Worm (Caenorhabditis elegans) whole organism, L3 larva: ENCODE results near the gene F08C6.18.

ENCODE experiments used
- R02D3.7 ChIP-seq: fragments of 150-350 bp; optimal IDR thresholded peaks from 2 replicates; lab custom pipeline; 2014; ENCODE audit warnings: missing biosample characterization, missing genetic modification characterization
- ZK546.5 ChIP-seq: sonication (generic microtip); optimal IDR thresholded peaks from 2 replicates; lab custom pipeline; 2017; ENCODE audit warnings: missing biosample characterization, missing genetic modification characterization
- aly-2 ChIP-seq: fragments of 150-350 bp; optimal IDR thresholded peaks from 2 replicates; lab custom pipeline; 2014; ENCODE audit warnings: missing biosample characterization, missing genetic modification characterization
- ama-1 ChIP-seq: fragments of 150-350 bp; optimal IDR thresholded peaks from 2 replicates; lab custom pipeline; 2018
- ceh-16 ChIP-seq: sonication (generic microtip); optimal IDR thresholded peaks from 2 replicates; lab custom pipeline; 2017; ENCODE audit warnings: missing biosample characterization, missing genetic modification characterization
- ceh-9 ChIP-seq: sonication (generic microtip); optimal IDR thresholded peaks from 2 replicates; lab custom pipeline; 2018; ENCODE audit warnings: missing biosample characterization, missing genetic modification characterization
- daf-12 ChIP-seq: fragments of 150-350 bp; optimal IDR thresholded peaks from 2 replicates; lab custom pipeline; 2014; ENCODE audit warnings: missing biosample characterization, missing genetic modification reagents, missing genetic modification characterization
- egl-5 ChIP-seq: fragments of 150-350 bp; optimal IDR thresholded peaks from 2 replicates; lab custom pipeline; 2017; ENCODE audit warnings: missing biosample characterization, missing genetic modification reagents, missing genetic modification characterization, inconsistent platforms
- elt-2 ChIP-seq: sonication (generic microtip); optimal IDR thresholded peaks from 2 replicates; lab custom pipeline; 2016; ENCODE audit warnings: missing genetic modification reagents, mild to moderate bottlenecking, missing genetic modification characterization, missing compliant biosample characterization
- elt-3 ChIP-seq, 3 experiments: fragments of 150-350 bp in 1 of 3; sonication (generic microtip) in 2 of 3; optimal IDR thresholded peaks; 2 replicates in 2 of 3; 4 replicates in 1 of 3; lab custom pipeline; 2014 to 2017; ENCODE audit warnings: missing biosample characterization in 3 of 3, missing genetic modification characterization in 3 of 3
- eor-1 ChIP-seq, 2 experiments: fragments of 150-350 bp; optimal IDR thresholded peaks; 2 replicates each; lab custom pipeline; 2014 to 2018; ENCODE audit warnings: missing biosample characterization in 2 of 2, missing genetic modification characterization in 2 of 2
- fkh-10 ChIP-seq: sonication (generic microtip); optimal IDR thresholded peaks from 2 replicates; lab custom pipeline; 2017; ENCODE audit warnings: missing biosample characterization, missing genetic modification reagents, missing genetic modification characterization
- fkh-2 ChIP-seq: fragments of 150-350 bp; optimal IDR thresholded peaks from 2 replicates; lab custom pipeline; 2014; ENCODE audit warnings: missing biosample characterization, missing genetic modification reagents, missing genetic modification characterization
- fos-1 ChIP-seq: fragments of 150-350 bp; optimal IDR thresholded peaks from 2 replicates; lab custom pipeline; 2014; ENCODE audit warnings: missing biosample characterization, missing genetic modification characterization
- hmg-11 ChIP-seq: sonication (generic microtip); optimal IDR thresholded peaks from 2 replicates; lab custom pipeline; 2016; ENCODE audit warnings: missing genetic modification characterization, missing compliant biosample characterization
- jun-1 ChIP-seq: fragments of 150-350 bp; optimal IDR thresholded peaks from 2 replicates; lab custom pipeline; 2014; ENCODE audit warnings: missing biosample characterization, missing genetic modification reagents, missing genetic modification characterization
- lin-15B ChIP-seq: fragments of 150-350 bp; optimal IDR thresholded peaks from 2 replicates; lab custom pipeline; 2014; ENCODE audit warnings: missing biosample characterization, missing genetic modification characterization
- lin-39 ChIP-seq: fragments of 150-350 bp; optimal IDR thresholded peaks from 2 replicates; lab custom pipeline; 2018; ENCODE audit warnings: missing biosample characterization, missing genetic modification reagents, missing genetic modification characterization
- lsy-12 ChIP-seq: sonication (generic microtip); optimal IDR thresholded peaks from 2 replicates; lab custom pipeline; 2016; ENCODE audit warnings: mild to moderate bottlenecking, missing genetic modification characterization, missing compliant biosample characterization
- mml-1 ChIP-seq: fragments of 150-350 bp; sonication (generic microtip); optimal IDR thresholded peaks from 3 replicates; lab custom pipeline; 2014; ENCODE audit warnings: missing biosample characterization, missing genetic modification characterization
- nfya-1 ChIP-seq: sonication (generic microtip); optimal IDR thresholded peaks from 2 replicates; lab custom pipeline; 2017; ENCODE audit warnings: missing genetic modification characterization, mild to moderate bottlenecking, missing compliant biosample characterization, antibody characterized with exemption, moderate library complexity; ENCODE audit not compliant: insufficient read depth
- nhr-11 ChIP-seq: fragments of 150-350 bp; optimal IDR thresholded peaks from 2 replicates; lab custom pipeline; 2014; ENCODE audit warnings: missing biosample characterization, missing genetic modification characterization
- nhr-12 ChIP-seq: fragments of 150-350 bp; optimal IDR thresholded peaks from 2 replicates; lab custom pipeline; 2014; ENCODE audit warnings: missing biosample characterization, missing genetic modification characterization
- nhr-237 ChIP-seq: fragments of 150-350 bp; optimal IDR thresholded peaks from 2 replicates; lab custom pipeline; 2014; ENCODE audit warnings: missing biosample characterization, missing genetic modification characterization
- nhr-25 ChIP-seq: sonication (generic microtip); optimal IDR thresholded peaks from 2 replicates; lab custom pipeline; 2017; ENCODE audit warnings: missing biosample characterization, missing genetic modification characterization
- nhr-43 ChIP-seq: sonication (generic microtip); optimal IDR thresholded peaks from 2 replicates; lab custom pipeline; 2016; ENCODE audit warnings: mild to moderate bottlenecking, missing genetic modification characterization, missing compliant biosample characterization; ENCODE audit not compliant: poor library complexity, severe bottlenecking
- nhr-67 ChIP-seq: fragments of 150-350 bp; optimal IDR thresholded peaks from 2 replicates; lab custom pipeline; 2014; ENCODE audit warnings: missing biosample characterization, missing genetic modification characterization
- nhr-77 ChIP-seq: fragments of 150-350 bp; optimal IDR thresholded peaks from 2 replicates; lab custom pipeline; 2014; ENCODE audit warnings: missing biosample characterization, missing genetic modification characterization
- pha-4 ChIP-seq: fragments of 150-350 bp; optimal IDR thresholded peaks from 2 replicates; lab custom pipeline; 2014; ENCODE audit warnings: missing biosample characterization, missing genetic modification reagents, missing genetic modification characterization
- pqm-1 ChIP-seq: fragments of 150-350 bp; optimal IDR thresholded peaks from 2 replicates; lab custom pipeline; 2017; ENCODE audit warnings: missing biosample characterization, missing genetic modification characterization, inconsistent platforms
- sea-2 ChIP-seq: fragments of 150-350 bp; sonication (generic microtip); optimal IDR thresholded peaks from 4 replicates; lab custom pipeline; 2014; ENCODE audit warnings: missing biosample characterization, missing genetic modification reagents, missing genetic modification characterization
- skn-1 ChIP-seq: fragments of 150-350 bp; optimal IDR thresholded peaks from 2 replicates; lab custom pipeline; 2014; ENCODE audit warnings: missing biosample characterization, missing genetic modification characterization
- snpc-4 ChIP-seq: fragments of 150-350 bp; optimal IDR thresholded peaks from 2 replicates; lab custom pipeline; 2014; ENCODE audit warnings: missing biosample characterization, missing genetic modification characterization
- unc-39 ChIP-seq: sonication (generic microtip); optimal IDR thresholded peaks from 4 replicates; lab custom pipeline; 2017; ENCODE audit warnings: missing biosample characterization, missing genetic modification characterization
- ztf-4 ChIP-seq: fragments of 150-350 bp; optimal IDR thresholded peaks from 2 replicates; lab custom pipeline; 2014; ENCODE audit warnings: missing biosample characterization, missing genetic modification characterization

The F08C6.18 gene

DNA sequence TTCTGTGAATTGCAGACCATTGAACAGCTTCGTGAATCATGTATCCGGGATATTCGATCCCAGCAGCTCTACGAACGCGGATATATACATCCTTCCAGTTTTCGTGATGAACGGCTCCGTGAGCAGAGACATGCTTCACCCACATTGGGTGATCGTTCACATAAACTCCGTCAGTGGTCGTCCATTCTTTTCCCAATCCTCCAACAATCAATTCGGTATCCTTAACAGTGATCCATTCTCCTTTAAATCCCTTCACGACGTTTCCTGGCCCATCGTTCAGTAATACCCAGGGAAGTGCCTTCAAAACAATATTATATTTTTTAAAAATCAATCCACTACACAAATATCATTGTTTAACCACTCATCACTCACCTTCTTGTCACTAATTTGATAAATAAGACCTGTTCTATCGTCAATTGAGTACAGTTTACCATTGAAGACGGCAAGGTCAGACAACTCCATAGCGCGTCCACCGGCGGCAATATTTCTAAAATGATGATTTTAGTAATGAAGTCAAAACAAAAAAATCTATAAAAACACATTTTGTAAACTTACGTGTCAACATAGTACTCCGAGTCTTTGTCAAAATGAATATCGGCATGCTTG, 4.6 kb downstream of the F08C6.18 start:
- TF ChIP-seq nhr-25 (tag; lab: Kevin White, UChicago) (peak; percentile 23), skn-1 (tag; lab: Kevin White, UChicago) (no peak), nhr-43 (tag; lab: Kevin White, UChicago) (peak; percentile 30)
- TF ChIP-seq, all 47 proteins: peak for 2

DNA sequence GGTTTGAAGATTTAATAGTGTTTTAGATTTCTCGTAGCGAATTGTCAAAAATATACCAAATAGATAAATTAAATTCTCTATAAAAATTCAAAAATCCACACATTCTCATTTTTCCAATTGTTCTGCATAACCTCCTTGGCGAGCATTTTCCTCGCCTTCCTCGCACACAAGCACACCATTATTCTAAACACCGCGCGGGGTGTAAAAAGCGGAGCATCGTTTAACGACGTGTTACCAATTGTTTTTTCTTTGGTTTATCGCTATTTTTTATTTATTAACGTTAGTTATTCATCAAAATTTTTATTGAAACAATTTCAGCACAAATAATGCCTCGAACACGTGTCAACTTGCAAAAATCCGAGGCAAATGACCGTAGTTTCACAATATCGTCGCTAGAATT, 8.4 kb downstream of the F08C6.18 start, which contains the start of gene vps-52:
vps-52 (plus strand) TSS at position 319 of the 400 bp plus-strand sequence.
- TF ChIP-seq nhr-67 (tag; lab: Kevin White, UChicago): no peak
- no peak for TF ChIP-seq jun-1 (tag; lab: Kevin White, UChicago)
- TF ChIP-seq R02D3.7 (tag; lab: Kevin White, UChicago): no peak
- TF ChIP-seq nfya-1 (tag; lab: Kevin White, UChicago): peak; percentile 36
- peak; percentile 65 for TF ChIP-seq lin-39 (tag; lab: Kevin White, UChicago)
- no peak for TF ChIP-seq hmg-11 (tag; lab: Kevin White, UChicago)
- no peak for TF ChIP-seq pqm-1 (tag; lab: Kevin White, UChicago)
- TF ChIP-seq aly-2 (tag; lab: Kevin White, UChicago): no peak
- no peak for TF ChIP-seq fkh-10 (GFP tag; lab: Kevin White, UChicago)
- TF ChIP-seq egl-5 (tag; lab: Kevin White, UChicago): peak; percentile 43
- TF ChIP-seq mml-1 (tag; lab: Kevin White, UChicago): no peak
- TF ChIP-seq nhr-237 (tag; lab: Kevin White, UChicago): no peak
- TF ChIP-seq pha-4 (tag; lab: Kevin White, UChicago): peak; percentile 29
- TF ChIP-seq fos-1: no peak
- TF ChIP-seq eor-1 (tag; optimal IDR thresholded peaks at IDR 0.05; lab: Kevin White, UChicago): no peak
- TF ChIP-seq ZK546.5 (tag; lab: Kevin White, UChicago): no peak
- no peak for TF ChIP-seq lin-15B (tag; lab: Kevin White, UChicago)
- no peak for TF ChIP-seq daf-12
- no peak for TF ChIP-seq nhr-25 (tag; lab: Kevin White, UChicago)

DNA sequence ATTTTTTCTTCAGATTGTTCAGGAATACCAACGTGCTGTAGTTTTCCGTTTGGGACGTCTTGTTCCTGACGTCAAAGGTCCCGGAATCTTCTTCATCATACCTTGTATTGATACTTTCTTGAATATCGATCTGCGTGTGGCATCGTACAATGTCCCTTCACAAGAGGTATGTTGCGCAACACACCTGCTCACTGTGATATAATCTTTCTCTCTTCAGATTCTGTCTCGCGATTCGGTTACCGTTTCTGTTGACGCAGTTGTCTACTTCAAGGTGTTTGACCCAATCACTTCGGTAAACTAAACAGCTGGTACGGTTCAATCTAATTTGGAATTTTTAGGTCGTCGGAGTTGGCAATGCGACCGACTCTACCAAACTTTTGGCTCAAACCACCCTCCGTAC, 10.0 kb downstream of the F08C6.18 start:
- TF ChIP-seq fkh-2 (no peak), ztf-4 (tag; lab: Kevin White, UChicago) (no peak), nhr-77 (tag; lab: Kevin White, UChicago) (no peak)

DNA sequence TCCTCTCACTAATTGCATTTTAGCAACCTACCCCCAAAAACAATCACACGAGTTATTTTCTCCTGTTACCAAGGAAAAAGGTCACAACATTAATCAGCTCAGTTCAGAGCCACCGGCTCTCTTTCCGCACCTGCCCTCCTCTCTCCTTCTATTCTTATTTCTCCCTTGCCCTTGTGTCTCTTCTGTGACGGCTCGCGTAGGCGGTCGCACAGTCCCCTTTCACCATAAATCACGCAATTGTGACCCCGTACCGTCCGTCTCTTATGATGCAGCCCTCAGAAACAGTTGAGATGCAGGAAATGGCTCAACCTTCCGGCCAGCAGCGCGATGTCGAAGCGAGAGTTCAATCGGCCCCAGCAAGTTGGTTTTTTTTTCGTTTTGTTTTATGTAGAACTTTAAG, 10.8 kb downstream of the F08C6.18 start, which contains the start of gene sto-1:
sto-1 (plus strand) TSS at position 200 of the 400 bp plus-strand sequence.
- TF ChIP-seq nhr-237 (tag; lab: Kevin White, UChicago): no peak
- no peak for TF ChIP-seq ztf-4 (tag; lab: Kevin White, UChicago)
- no peak for TF ChIP-seq ceh-16 (tag; lab: Kevin White, UChicago)
- no peak for TF ChIP-seq lsy-12 (tag; lab: Kevin White, UChicago)
- no peak for TF ChIP-seq elt-3 (tag; optimal IDR thresholded peaks at IDR 0.05; lab: Kevin White, UChicago)
- no peak for TF ChIP-seq nhr-11 (tag; lab: Kevin White, UChicago)
- no peak for TF ChIP-seq ama-1 (lab: Kevin White, UChicago)
- no peak for TF ChIP-seq nhr-12
- TF ChIP-seq daf-12: no peak
- no peak for TF ChIP-seq sea-2
- TF ChIP-seq nhr-67 (tag; lab: Kevin White, UChicago): no peak
- no peak for TF ChIP-seq R02D3.7 (tag; lab: Kevin White, UChicago)
- TF ChIP-seq snpc-4 (tag; lab: Kevin White, UChicago): no peak
- TF ChIP-seq fkh-2: no peak
- no peak for TF ChIP-seq egl-5 (tag; lab: Kevin White, UChicago)
- no peak for TF ChIP-seq unc-39 (tag; lab: Kevin White, UChicago)

DNA sequence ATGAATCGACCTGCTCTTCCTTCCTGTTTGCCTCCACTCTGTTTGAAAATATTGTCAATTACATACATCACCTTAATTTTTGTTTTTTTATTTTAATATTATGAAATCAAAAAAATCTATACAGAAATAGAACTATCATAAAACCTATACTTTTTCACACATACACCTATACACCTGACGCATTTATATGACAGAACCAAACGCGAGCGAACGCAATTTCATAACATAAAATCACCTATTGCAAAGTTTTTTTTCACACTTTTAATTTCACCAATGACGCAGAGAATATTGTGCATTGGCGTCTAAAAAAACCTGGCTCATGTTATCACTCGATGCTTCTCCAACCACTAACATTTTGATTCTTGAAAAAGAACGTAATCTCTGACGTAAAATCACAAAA, 11.5 kb downstream of the F08C6.18 start:
- TF ChIP-seq elt-2: peak; percentile 32
- no peak for TF ChIP-seq ceh-9
- TF ChIP-seq, all 47 proteins: peak for 1
